Worm (Caenorhabditis elegans) whole organism, L1 larva: Measurements from ENCODE around the gene F47B10.8.

Source experiments
- C16A3.4 ChIP-seq: fragments of 150-350 bp; optimal IDR thresholded peaks from 2 replicates; lab custom pipeline; 2014; ENCODE audit warnings: missing biosample characterization, missing genetic modification characterization
- C34B4.2 ChIP-seq: sonication (generic microtip); optimal IDR thresholded peaks from 2 replicates; lab custom pipeline; 2017; ENCODE audit warnings: mild to moderate bottlenecking, missing genetic modification characterization, missing compliant biosample characterization
- alr-1 ChIP-seq: fragments of 200-800 bp; sonication (Bioruptor generic); optimal IDR thresholded peaks from 2 replicates; lab custom pipeline; 2018; ENCODE audit warnings: borderline replicate concordance, mild to moderate bottlenecking, missing genetic modification characterization, missing compliant biosample characterization
- aly-2 ChIP-seq: fragments of 150-350 bp; optimal IDR thresholded peaks from 2 replicates; lab custom pipeline; 2014; ENCODE audit warnings: missing biosample characterization, missing genetic modification characterization
- ama-1 ChIP-seq: fragments of 150-350 bp; optimal IDR thresholded peaks from 2 replicates; lab custom pipeline; 2014
- blmp-1 ChIP-seq: fragments of 150-350 bp; optimal IDR thresholded peaks from 2 replicates; lab custom pipeline; 2014; ENCODE audit warnings: missing biosample characterization, missing genetic modification characterization
- ceh-8 ChIP-seq: fragments of 200-800 bp; sonication (Bioruptor generic); optimal IDR thresholded peaks from 2 replicates; lab custom pipeline; 2018; ENCODE audit warnings: mild to moderate bottlenecking, missing genetic modification characterization, moderate library complexity, missing compliant biosample characterization
- ceh-82 ChIP-seq, 3 experiments: fragments of 150-350 bp in 1 of 3; sonication (generic microtip) in 2 of 3; optimal IDR thresholded peaks; 2 replicates each; lab custom pipeline; 2014 to 2017; ENCODE audit warnings: missing biosample characterization in 3 of 3, missing genetic modification characterization in 3 of 3
- dpl-1 ChIP-seq, 3 experiments: fragments of 150-350 bp in 2 of 3; sonication (generic microtip) in 1 of 3; optimal IDR thresholded peaks; 2 replicates each; lab custom pipeline; 2014 to 2017; ENCODE audit warnings: missing biosample characterization in 3 of 3, missing genetic modification characterization in 3 of 3, missing genetic modification reagents in 3 of 3
- dsc-1 ChIP-seq: sonication (generic microtip); optimal IDR thresholded peaks from 2 replicates; lab custom pipeline; 2016; ENCODE audit warnings: mild to moderate bottlenecking, missing genetic modification characterization, missing compliant biosample characterization
- efl-1 ChIP-seq, 4 experiments: fragments of 150-350 bp; optimal IDR thresholded peaks in 3 of 4; peaks in 1 of 4; 1 replicate in 1 of 4; 2 replicates in 3 of 4; lab custom pipeline; 2014; ENCODE audit warnings: missing biosample characterization in 2 of 4, missing genetic modification characterization in 2 of 4, missing genetic modification reagents in 2 of 4
- elt-2 ChIP-seq: sonication (generic microtip); optimal IDR thresholded peaks from 2 replicates; lab custom pipeline; 2016; ENCODE audit warnings: missing genetic modification characterization, mild to moderate bottlenecking, inconsistent platforms, missing compliant biosample characterization, missing genetic modification reagents
- ets-5 ChIP-seq: fragments of 200-800 bp; sonication (Bioruptor generic); IDR thresholded peaks from 2 replicates; pipeline ENCODE4 v1.3.6; 2022; ENCODE audit warnings: missing genetic modification characterization, missing compliant biosample characterization
- fkh-10 ChIP-seq: sonication (generic microtip); optimal IDR thresholded peaks from 2 replicates; lab custom pipeline; 2017; ENCODE audit warnings: missing biosample characterization, missing genetic modification reagents, missing genetic modification characterization
- fkh-8 ChIP-seq: sonication (generic microtip); optimal IDR thresholded peaks from 2 replicates; lab custom pipeline; 2016; ENCODE audit warnings: mild to moderate bottlenecking, missing genetic modification characterization, missing compliant biosample characterization
- fos-1 ChIP-seq: fragments of 150-350 bp; optimal IDR thresholded peaks from 2 replicates; lab custom pipeline; 2014; ENCODE audit warnings: missing biosample characterization, missing genetic modification characterization
- grh-1 ChIP-seq: fragments of 200-800 bp; sonication (Bioruptor generic); IDR thresholded peaks from 2 replicates; pipeline ENCODE4 v1.3.6; 2022; ENCODE audit warnings: missing genetic modification reagents, missing genetic modification characterization, missing compliant biosample characterization
- hlh-17 ChIP-seq: fragments of 200-800 bp; sonication (Bioruptor generic); optimal IDR thresholded peaks from 2 replicates; lab custom pipeline; 2018; ENCODE audit warnings: missing genetic modification characterization, mild to moderate bottlenecking, missing compliant biosample characterization, moderate library complexity, borderline replicate concordance
- hpl-2 ChIP-seq: fragments of 150-350 bp; optimal IDR thresholded peaks from 2 replicates; lab custom pipeline; 2014; ENCODE audit warnings: missing biosample characterization, missing genetic modification reagents, missing genetic modification characterization
- irx-1 ChIP-seq: sonication (generic microtip); optimal IDR thresholded peaks from 2 replicates; lab custom pipeline; 2016; ENCODE audit warnings: missing genetic modification characterization, missing compliant biosample characterization
- isw-1 ChIP-seq: fragments of 200-800 bp; sonication (Bioruptor generic); IDR thresholded peaks from 2 replicates; pipeline ENCODE4 v1.3.6; 2022; ENCODE audit warnings: missing genetic modification characterization, missing compliant biosample characterization
- lin-13 ChIP-seq: fragments of 150-350 bp; optimal IDR thresholded peaks from 2 replicates; lab custom pipeline; 2014; ENCODE audit warnings: missing biosample characterization, missing genetic modification reagents, missing genetic modification characterization
- lin-14 ChIP-seq: fragments of 200-800 bp; sonication (Bioruptor generic); optimal IDR thresholded peaks from 2 replicates; lab custom pipeline; 2018; ENCODE audit warnings: mild to moderate bottlenecking, missing genetic modification characterization, moderate library complexity, missing compliant biosample characterization
- lin-35 ChIP-seq, 2 experiments: fragments of 150-350 bp; optimal IDR thresholded peaks; 2 replicates each; lab custom pipeline; 2014; ENCODE audit warnings: missing biosample characterization in 2 of 2, missing genetic modification characterization in 2 of 2, missing genetic modification reagents in 2 of 2
- lin-39 ChIP-seq: fragments of 150-350 bp; optimal IDR thresholded peaks from 2 replicates; lab custom pipeline; 2014; ENCODE audit warnings: missing biosample characterization, missing genetic modification reagents, missing genetic modification characterization
- lir-3 ChIP-seq: sonication (generic microtip); optimal IDR thresholded peaks from 2 replicates; lab custom pipeline; 2016; ENCODE audit warnings: mild to moderate bottlenecking, missing genetic modification characterization, moderate library complexity, missing compliant biosample characterization; ENCODE audit not compliant: poor library complexity
- mep-1 ChIP-seq: fragments of 150-350 bp; optimal IDR thresholded peaks from 2 replicates; lab custom pipeline; 2014; ENCODE audit warnings: missing biosample characterization, missing genetic modification characterization
- nhr-19 ChIP-seq: fragments of 200-800 bp; sonication (Bioruptor generic); conservative IDR thresholded peaks from 2 replicates; pipeline ENCODE4 v1.3.6; 2022; ENCODE audit warnings: missing genetic modification characterization, missing compliant biosample characterization
- nhr-20 ChIP-seq: sonication (generic microtip); optimal IDR thresholded peaks from 2 replicates; lab custom pipeline; 2016; ENCODE audit warnings: mild to moderate bottlenecking, missing genetic modification characterization, missing compliant biosample characterization
- nhr-28 ChIP-seq: fragments of 150-350 bp; optimal IDR thresholded peaks from 2 replicates; lab custom pipeline; 2014; ENCODE audit warnings: missing biosample characterization, missing genetic modification characterization
- nhr-71 ChIP-seq: sonication (generic microtip); optimal IDR thresholded peaks from 2 replicates; lab custom pipeline; 2016; ENCODE audit warnings: mild to moderate bottlenecking, missing genetic modification characterization, moderate library complexity, missing compliant biosample characterization
- nhr-76 ChIP-seq: sonication (generic microtip); optimal IDR thresholded peaks from 2 replicates; lab custom pipeline; 2017; ENCODE audit warnings: missing biosample characterization, missing genetic modification characterization
- nhr-84 ChIP-seq: sonication (generic microtip); optimal IDR thresholded peaks from 2 replicates; lab custom pipeline; 2017; ENCODE audit warnings: missing biosample characterization, missing genetic modification characterization
- pag-3 ChIP-seq: sonication (generic microtip); optimal IDR thresholded peaks from 2 replicates; lab custom pipeline; 2017; ENCODE audit warnings: missing genetic modification characterization, mild to moderate bottlenecking, missing compliant biosample characterization, antibody characterized with exemption, borderline replicate concordance; ENCODE audit not compliant: insufficient read depth
- pqm-1 ChIP-seq: sonication (generic microtip); optimal IDR thresholded peaks from 3 replicates; lab custom pipeline; 2017; ENCODE audit warnings: missing biosample characterization, missing genetic modification characterization
- skn-1 ChIP-seq: fragments of 150-350 bp; optimal IDR thresholded peaks from 2 replicates; lab custom pipeline; 2014; ENCODE audit warnings: missing biosample characterization, missing genetic modification characterization
- snu-23 ChIP-seq: sonication (generic microtip); optimal IDR thresholded peaks from 2 replicates; lab custom pipeline; 2016; ENCODE audit warnings: missing genetic modification characterization, missing compliant biosample characterization
- sup-37 ChIP-seq: fragments of 200-800 bp; sonication (Bioruptor generic); optimal IDR thresholded peaks from 2 replicates; lab custom pipeline; 2018; ENCODE audit warnings: mild to moderate bottlenecking, missing genetic modification characterization, missing compliant biosample characterization
- tbx-2 ChIP-seq: sonication (generic microtip); optimal IDR thresholded peaks from 2 replicates; lab custom pipeline; 2016; ENCODE audit warnings: missing genetic modification characterization, missing compliant biosample characterization
- tlp-1 ChIP-seq: fragments of 150-350 bp; optimal IDR thresholded peaks from 2 replicates; lab custom pipeline; 2014; ENCODE audit warnings: missing biosample characterization, missing genetic modification characterization
- unc-130 ChIP-seq: fragments of 150-350 bp; optimal IDR thresholded peaks from 2 replicates; lab custom pipeline; 2017; ENCODE audit warnings: missing biosample characterization, missing genetic modification characterization, inconsistent platforms
- unc-86 ChIP-seq: sonication (generic microtip); optimal IDR thresholded peaks from 2 replicates; lab custom pipeline; 2016; ENCODE audit warnings: missing genetic modification characterization, missing compliant biosample characterization
- unc-98 ChIP-seq: fragments of 200-800 bp; sonication (Bioruptor generic); IDR thresholded peaks from 2 replicates; pipeline ENCODE4 v1.3.6; 2022; ENCODE audit warnings: missing genetic modification characterization, missing compliant biosample characterization
- vab-15 ChIP-seq: sonication (generic microtip); optimal IDR thresholded peaks from 2 replicates; lab custom pipeline; 2017; ENCODE audit warnings: missing genotype, mild to moderate bottlenecking, missing genetic modification characterization, missing compliant biosample characterization
- xbp-1 ChIP-seq: sonication (generic microtip); optimal IDR thresholded peaks from 2 replicates; lab custom pipeline; 2016; ENCODE audit warnings: missing genetic modification characterization, missing compliant biosample characterization
- zip-4 ChIP-seq: fragments of 200-800 bp; sonication (Bioruptor generic); optimal IDR thresholded peaks from 2 replicates; lab custom pipeline; 2018; ENCODE audit warnings: mild to moderate bottlenecking, missing genetic modification characterization, moderate library complexity, missing compliant biosample characterization
- ztf-11 ChIP-seq, 2 experiments: sonication (generic microtip); optimal IDR thresholded peaks; 2 replicates each; lab custom pipeline; 2016 to 2017; ENCODE audit warnings: missing genetic modification characterization in 2 of 2, missing biosample characterization in 1 of 2, missing compliant biosample characterization in 1 of 2
- ztf-4 ChIP-seq: fragments of 150-350 bp; optimal IDR thresholded peaks from 2 replicates; lab custom pipeline; 2014; ENCODE audit warnings: missing biosample characterization, missing genetic modification characterization

F47B10.8 gene

ce11 chrX:10900952-10901351 is 9.7 kb downstream of the F47B10.8 start (continued):
- TF ChIP-seq nhr-71 (tag; lab: Kevin White, UChicago) (peak; percentile 82), dpl-1 (GFP tag; optimal IDR thresholded peaks at IDR 0.05; lab: Kevin White, UChicago) (peak in 2 of 3 experiments; percentile 5 to 19), lin-14 (GFP tag; lab: Kevin White, UChicago) (peak; percentile 99), hpl-2 (GFP tag; lab: Kevin White, UChicago) (no peak), lin-13 (peak; percentile 7), fos-1 (tag; lab: Kevin White, UChicago) (peak; percentile 32), ztf-4 (tag; lab: Kevin White, UChicago) (no peak), nhr-76 (no peak), lin-35 (GFP tag; optimal IDR thresholded peaks at IDR 0.05; lab: Kevin White, UChicago) (peak; percentile 13 to 54), unc-130 (tag; lab: Kevin White, UChicago) (peak; percentile 26), snu-23 (GFP tag; lab: Kevin White, UChicago) (peak; percentile 74), nhr-19 (peak; percentile 62), fkh-10 (GFP tag; lab: Kevin White, UChicago) (peak; percentile 81), grh-1 (no peak), skn-1 (tag; lab: Kevin White, UChicago) (peak; percentile 41), lir-3 (tag; lab: Kevin White, UChicago) (peak; percentile 22), nhr-28 (tag; lab: Kevin White, UChicago) (no peak), C16A3.4 (peak; percentile 32), pag-3 (peak; percentile 8)

ce11 chrX:10900079-10900724 is 10.4 kb downstream of the F47B10.8 start, which contains the start of gene suca-1:
suca-1 (minus strand) TSS chrX:10900114.
- TF ChIP-seq aly-2 (tag; lab: Kevin White, UChicago) (no peak), dsc-1 (tag; lab: Kevin White, UChicago) (peak; percentile 3), ztf-4 (tag; lab: Kevin White, UChicago) (no peak), lin-35 (GFP tag; optimal IDR thresholded peaks at IDR 0.05; lab: Kevin White, UChicago) (peak; percentile 40 to 54), snu-23 (GFP tag; lab: Kevin White, UChicago) (peak; percentile 61), lin-39 (tag; lab: Kevin White, UChicago) (no peak), ets-5 (no peak), nhr-20 (peak; percentile 61), ama-1 (no peak), dpl-1 (GFP tag; optimal IDR thresholded peaks at IDR 0.05; lab: Kevin White, UChicago) (peak in 2 of 3 experiments; percentile 17 to 35), fkh-8 (tag; lab: Kevin White, UChicago) (peak; percentile 59), isw-1 (GFP tag; lab: Robert Waterston, UW) (0 out of 2 replicates have a peak, but pooled peaks have one; percentile 6), vab-15 (peak; percentile 51), irx-1 (tag; lab: Kevin White, UChicago) (no peak), alr-1 (tag; lab: Kevin White, UChicago) (no peak), ztf-11 (tag; optimal IDR thresholded peaks at IDR 0.05; lab: Kevin White, UChicago) (no peak), hpl-2 (GFP tag; lab: Kevin White, UChicago) (no peak), zip-4 (GFP tag; lab: Kevin White, UChicago) (no peak), ceh-8 (GFP tag; lab: Kevin White, UChicago) (no peak), pqm-1 (no peak), fkh-10 (GFP tag; lab: Kevin White, UChicago) (no peak), efl-1 (optimal IDR thresholded peaks at IDR 0.05; lab: Kevin White, UChicago) (peak; percentile 23 to 37), efl-1 (GFP tag; optimal IDR thresholded peaks at IDR 0.05 in 1 of 2; lab: Kevin White, UChicago) (peak; percentile 5 to 11), unc-86 (no peak), C34B4.2 (tag; lab: Kevin White, UChicago) (no peak), tlp-1 (no peak), elt-2 (peak; percentile 61), hlh-17 (GFP tag; lab: Kevin White, UChicago) (no peak), ceh-82 (tag; optimal IDR thresholded peaks at IDR 0.05; lab: Kevin White, UChicago) (peak in 1 of 3 experiments; percentile 62), nhr-84 (tag; lab: Kevin White, UChicago) (no peak), C16A3.4 (peak; percentile 7), unc-98 (GFP tag; lab: Robert Waterston, UW) (no peak), mep-1 (tag; lab: Kevin White, UChicago) (peak; percentile 72), fos-1 (tag; lab: Kevin White, UChicago) (no peak), nhr-19 (peak; percentile 35), xbp-1 (peak; percentile 24), sup-37 (GFP tag; lab: Kevin White, UChicago) (no peak), tbx-2 (tag; lab: Kevin White, UChicago) (peak; percentile 21), blmp-1 (tag; lab: Kevin White, UChicago) (peak; percentile 83)
